Worm (Caenorhabditis elegans): Measurements from ENCODE around the gene drp-1.

drp-1 gene

ce11 chrIV:5544609-5545214 is 6.4 kb downstream of the drp-1 start, which contains the start of gene cec-6:
cec-6 (plus strand) TSS chrIV:5544860.
- no peak for TF ChIP-seq ref-2 (tag; optimal IDR thresholded peaks at IDR 0.05)
- no peak for TF ChIP-seq ceh-22 (tag; optimal IDR thresholded peaks at IDR 0.05)
- no peak for TF ChIP-seq ttx-3 (tag; optimal IDR thresholded peaks at IDR 0.05)
- TF ChIP-seq gmeb-2 (tag; optimal IDR thresholded peaks at IDR 0.05) = no peak
- TF ChIP-seq mec-3 (tag; optimal IDR thresholded peaks at IDR 0.05; ENCODE audit: borderline replicate concordance) = no peak
- TF ChIP-seq eyg-1 (tag; optimal IDR thresholded peaks at IDR 0.05) = no peak
- TF ChIP-seq hlh-6 (tag; optimal IDR thresholded peaks at IDR 0.05) = no peak
- no peak for TF ChIP-seq nfya-1 (tag; optimal IDR thresholded peaks at IDR 0.05)
- TF ChIP-seq sdc-2 (tag; optimal IDR thresholded peaks at IDR 0.05) = no peak
- no peak for TF ChIP-seq hlh-8 (tag; optimal IDR thresholded peaks at IDR 0.05)
- no peak for TF ChIP-seq hlh-15 (tag; optimal IDR thresholded peaks at IDR 0.05)
- TF ChIP-seq che-1 (tag; optimal IDR thresholded peaks at IDR 0.05) = no peak
- no peak for TF ChIP-seq fax-1 (tag; optimal IDR thresholded peaks at IDR 0.05)
- no peak for TF ChIP-seq T23F11.4 (GFP tag; optimal IDR thresholded peaks at IDR 0.05)
- no peak for TF ChIP-seq ets-4 (tag; optimal IDR thresholded peaks at IDR 0.05)
- no peak for TF ChIP-seq ahr-1 (tag; optimal IDR thresholded peaks at IDR 0.05)
- TF ChIP-seq pqm-1 (tag; optimal IDR thresholded peaks at IDR 0.05) = no peak
- TF ChIP-seq hlh-13 (GFP tag; optimal IDR thresholded peaks at IDR 0.05) = no peak

- TF ChIP-seq ets-4 (tag; optimal IDR thresholded peaks at IDR 0.05) (peak; percentile 34), che-1 (tag; optimal IDR thresholded peaks at IDR 0.05) (no peak), dve-1 (tag; optimal IDR thresholded peaks at IDR 0.05) (no peak), pha-4 (tag; optimal IDR thresholded peaks at IDR 0.05) (no peak), hlh-15 (tag; optimal IDR thresholded peaks at IDR 0.05) (no peak), hlh-8 (tag; optimal IDR thresholded peaks at IDR 0.05) (no peak), pha-2 (tag; optimal IDR thresholded peaks at IDR 0.05) (no peak), npax-4 (tag; optimal IDR thresholded peaks at IDR 0.05) (no peak), C08G9.2 (tag; optimal IDR thresholded peaks at IDR 0.05) (peak; percentile 43), nhr-232 (tag; optimal IDR thresholded peaks at IDR 0.05) (no peak), ceh-31 (tag; optimal IDR thresholded peaks at IDR 0.05) (peak; percentile 65), pag-3 (tag; optimal IDR thresholded peaks at IDR 0.05; ENCODE audit: borderline replicate concordance) (no peak), ceh-9 (tag; optimal IDR thresholded peaks at IDR 0.05) (no peak), ceh-2 (tag; optimal IDR thresholded peaks at IDR 0.05) (no peak), odd-2 (tag; optimal IDR thresholded peaks at IDR 0.05) (no peak), ceh-48 (tag; optimal IDR thresholded peaks at IDR 0.05) (no peak), ahr-1 (tag; optimal IDR thresholded peaks at IDR 0.05) (no peak), lim-6 (tag; optimal IDR thresholded peaks at IDR 0.05) (no peak), sox-2 (GFP tag; IDR thresholded peaks at IDR 0.05) (no peak), tbx-2 (tag; optimal IDR thresholded peaks at IDR 0.05) (peak; percentile 23), pax-1 (tag; optimal IDR thresholded peaks at IDR 0.05) (no peak), fkh-6 (tag; optimal IDR thresholded peaks at IDR 0.05) (no peak)
These were observed 10.6 kb downstream of the drp-1 start for ce11 chrIV:5548843-5549242.

- no peak for TF ChIP-seq fkh-10 (GFP tag; optimal IDR thresholded peaks at IDR 0.05)
- TF ChIP-seq nfya-1 (tag; optimal IDR thresholded peaks at IDR 0.05) = peak; percentile 33
- no peak for TF ChIP-seq ttx-3 (tag; optimal IDR thresholded peaks at IDR 0.05)
These were observed 12.4 kb downstream of the drp-1 start, which contains the start of gene ari-2 for ce11 chrIV:5550676-5551184. ari-2 (plus strand) TSS chrIV:5551134.

ce11 chrIV:5554168-5554567 is 15.9 kb downstream of the drp-1 start:
- TF ChIP-seq dve-1 (tag; optimal IDR thresholded peaks at IDR 0.05) = no peak
- TF ChIP-seq pha-4 (tag; optimal IDR thresholded peaks at IDR 0.05) = no peak
- no peak for TF ChIP-seq ref-2 (tag; optimal IDR thresholded peaks at IDR 0.05)
- TF ChIP-seq unc-55 (GFP tag; optimal IDR thresholded peaks at IDR 0.05) = no peak
- no peak for TF ChIP-seq hlh-30 (tag; optimal IDR thresholded peaks at IDR 0.05; ENCODE audit: insufficient read depth)
- TF ChIP-seq fax-1 (tag; optimal IDR thresholded peaks at IDR 0.05) = no peak
- no peak for TF ChIP-seq ceh-24 (tag; optimal IDR thresholded peaks at IDR 0.05)
- TF ChIP-seq odd-2 (tag; optimal IDR thresholded peaks at IDR 0.05) = no peak
- TF ChIP-seq ceh-30 (tag; optimal IDR thresholded peaks at IDR 0.05) = no peak
- TF ChIP-seq elt-2 (tag; optimal IDR thresholded peaks at IDR 0.05) = no peak
- TF ChIP-seq K02D7.2 (tag; optimal IDR thresholded peaks at IDR 0.05) = no peak
- TF ChIP-seq ets-4 (tag; optimal IDR thresholded peaks at IDR 0.05) = no peak
- no peak for TF ChIP-seq T23F11.4 (GFP tag; optimal IDR thresholded peaks at IDR 0.05)
- TF ChIP-seq hlh-15 (tag; optimal IDR thresholded peaks at IDR 0.05) = no peak
- no peak for TF ChIP-seq gmeb-2 (tag; optimal IDR thresholded peaks at IDR 0.05)
- TF ChIP-seq nhr-11 (tag; optimal IDR thresholded peaks at IDR 0.05) = no peak

Data from whole organism, late embryonic.